Worm (Caenorhabditis elegans): ENCODE measurements around the gene srw-31.

srw-31 gene

ce11 chrV:17527729-17528128, 21.3 kb downstream of the srw-31 start, which contains the start of gene srz-90:
Gene srz-90 (plus strand): TSS chrV:17528029.
- no peak for TF ChIP-seq Y95B8A.8 (GFP tag; IDR thresholded peaks at IDR 0.05)
- TF ChIP-seq Y79H2A.3 (GFP tag; conservative IDR thresholded peaks at IDR 0.05) = no peak
- no peak for TF ChIP-seq D2030.7 (GFP tag; IDR thresholded peaks at IDR 0.05)
- no peak for TF ChIP-seq madf-10 (tag; optimal IDR thresholded peaks at IDR 0.05)
- no peak for TF ChIP-seq ama-1 (optimal IDR thresholded peaks at IDR 0.05)
- no peak for TF ChIP-seq ama-1 (GFP tag; optimal IDR thresholded peaks at IDR 0.05)
- no peak for TF ChIP-seq lin-35 (GFP tag; optimal IDR thresholded peaks at IDR 0.05)
- no peak for TF ChIP-seq ceh-91 (GFP tag; IDR thresholded peaks at IDR 0.05)
- no peak for TF ChIP-seq tbp1 (GFP tag; optimal IDR thresholded peaks at IDR 0.05)

ce11 chrV:17530486-17530885, 24.1 kb downstream of the srw-31 start, which contains the start of gene C18D4.12:
Gene C18D4.12 (minus strand): TSS chrV:17530586.
- TF ChIP-seq ceh-91 (GFP tag; IDR thresholded peaks at IDR 0.05) = no peak

- TF ChIP-seq B0019.2 (GFP tag; conservative IDR thresholded peaks at IDR 0.05) (no peak), snpc-1.3 (tag; optimal IDR thresholded peaks at IDR 0.05; ENCODE audit: insufficient read depth) (no peak), ztf-28 (GFP tag; IDR thresholded peaks at IDR 0.05) (no peak), F37B4.10 (GFP tag; IDR thresholded peaks at IDR 0.05) (no peak), madf-8 (GFP tag; conservative IDR thresholded peaks at IDR 0.05) (no peak), unc-62 (GFP tag; optimal IDR thresholded peaks at IDR 0.05) (no peak), F33H1.4 (GFP tag; IDR thresholded peaks at IDR 0.05) (no peak), F10E7.11 (tag; optimal IDR thresholded peaks at IDR 0.05) (no peak), B0336.3 (GFP tag; IDR thresholded peaks at IDR 0.05) (no peak), T26A5.8 (tag; optimal IDR thresholded peaks at IDR 0.05) (no peak), let-526 (GFP tag; IDR thresholded peaks at IDR 0.05) (no peak), bed-2 (GFP tag; IDR thresholded peaks at IDR 0.05) (no peak), nhr-27 (tag; optimal IDR thresholded peaks at IDR 0.05) (no peak), ceh-100 (GFP tag; IDR thresholded peaks at IDR 0.05) (no peak)
Observed at ce11 chrV:17531410-17531809, 25.0 kb downstream of the srw-31 start, which contains the start of gene C18D4.4. Gene C18D4.4 (minus strand): TSS chrV:17531510.

ce11 chrV:17532686-17533085, 26.3 kb downstream of the srw-31 start, which contains the start of gene C18D4.3:
Gene C18D4.3 (minus strand): TSS chrV:17532786.
- TF ChIP-seq C06A6.2 (GFP tag; conservative IDR thresholded peaks at IDR 0.05) (no peak), K11D2.4 (GFP tag; IDR thresholded peaks at IDR 0.05) (no peak), ceh-91 (GFP tag; IDR thresholded peaks at IDR 0.05) (no peak), mcd-1 (GFP tag; IDR thresholded peaks at IDR 0.05) (no peak), cebp-2 (GFP tag; IDR thresholded peaks at IDR 0.05) (no peak), hmg-1.2 (GFP tag; IDR thresholded peaks at IDR 0.05) (no peak), let-526 (GFP tag; IDR thresholded peaks at IDR 0.05) (no peak), hsf-1 (GFP tag; IDR thresholded peaks at IDR 0.05) (no peak), sdz-38 (tag; optimal IDR thresholded peaks at IDR 0.05) (no peak), B0035.1 (tag; optimal IDR thresholded peaks at IDR 0.05) (no peak), mes-4 (tag; optimal IDR thresholded peaks at IDR 0.05) (no peak), gei-17 (GFP tag; optimal IDR thresholded peaks at IDR 0.05) (no peak), ceh-27 (GFP tag; optimal IDR thresholded peaks at IDR 0.05) (no peak), ceh-40 (GFP tag; IDR thresholded peaks at IDR 0.05) (no peak), hmg-20 (GFP tag; IDR thresholded peaks at IDR 0.05) (no peak), hlh-26 (GFP tag; conservative IDR thresholded peaks at IDR 0.05) (no peak), lsl-1 (GFP tag; optimal IDR thresholded peaks at IDR 0.05) (no peak), rcor-1 (GFP tag; IDR thresholded peaks at IDR 0.05) (no peak), lsy-27 (tag; optimal IDR thresholded peaks at IDR 0.05; ENCODE audit: borderline replicate concordance, insufficient read depth) (no peak), ztf-3 (GFP tag; optimal IDR thresholded peaks at IDR 0.05) (no peak)
